Worm (Caenorhabditis elegans): Measurements from ENCODE around the gene str-238.
A peak's percentile ranks its signal among the peaks of the same experiment; 100 is the strongest.

The str-238 gene

DNA sequence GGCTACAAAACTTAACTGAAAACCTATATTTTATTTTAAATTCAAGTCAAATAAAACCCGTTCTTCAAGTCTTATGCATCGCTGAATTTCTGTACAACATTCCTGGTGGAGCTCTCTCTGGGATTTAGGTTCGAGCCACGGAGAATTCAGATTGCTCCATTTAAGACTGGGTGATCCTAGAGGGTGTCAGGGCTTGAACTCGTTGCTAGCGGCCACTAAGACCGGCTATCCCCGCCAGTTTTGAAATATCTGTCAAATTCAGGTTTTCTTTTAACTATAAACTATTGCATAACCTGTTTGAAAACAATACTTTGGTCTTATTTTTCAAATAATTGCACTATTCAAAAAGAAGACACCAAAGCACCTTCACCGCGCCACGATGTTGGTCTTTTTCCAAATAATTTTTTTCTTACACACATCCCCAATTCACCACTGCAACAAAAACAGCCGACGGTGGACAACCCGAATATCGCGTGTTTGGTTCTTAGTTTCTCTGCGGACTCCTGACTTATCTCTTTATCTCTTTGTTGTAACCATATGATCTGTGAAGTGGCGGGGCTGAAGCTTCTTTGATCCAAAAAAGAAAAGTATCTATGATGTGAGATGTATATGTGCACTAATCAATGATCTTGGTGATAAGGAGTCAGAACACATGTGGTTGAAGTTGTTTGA lies 35.9 kb upstream of the str-238 start (continued):
- TF ChIP-seq nhr-6 (tag; optimal IDR thresholded peaks at IDR 0.05) (no peak), hmg-1.1 (GFP tag; IDR thresholded peaks at IDR 0.05) (0 out of 2 replicates have a peak, but pooled peaks have one; percentile 26), jun-1 (tag; optimal IDR thresholded peaks at IDR 0.05) (no peak), madf-5 (GFP tag; IDR thresholded peaks at IDR 0.05) (no peak), ztf-11 (tag; optimal IDR thresholded peaks at IDR 0.05) (no peak), T26A8.4 (GFP tag; IDR thresholded peaks at IDR 0.05) (peak; percentile 39; the same call in 1 of the 2 replicates), ceh-28 (tag; optimal IDR thresholded peaks at IDR 0.05) (no peak), snpc-4 (tag; optimal IDR thresholded peaks at IDR 0.05) (no peak), lin-39 (tag; optimal IDR thresholded peaks at IDR 0.05) (no peak), duxl-1 (tag; optimal IDR thresholded peaks at IDR 0.05; ENCODE audit: poor library complexity) (no peak), nhr-77 (tag; optimal IDR thresholded peaks at IDR 0.05) (peak; percentile 64), egl-43 (GFP tag; IDR thresholded peaks at IDR 0.05) (0 out of 2 replicates have a peak, but pooled peaks have one; percentile 4), fos-1 (tag; optimal IDR thresholded peaks at IDR 0.05) (no peak), lin-1 (GFP tag; IDR thresholded peaks at IDR 0.05) (no peak), unc-130 (GFP tag; optimal IDR thresholded peaks at IDR 0.05) (no peak), hlh-30 (tag; optimal IDR thresholded peaks at IDR 0.05; ENCODE audit: insufficient read depth) (peak; percentile 91), ctbp-1 (GFP tag; IDR thresholded peaks at IDR 0.05) (0 out of 2 replicates have a peak, but pooled peaks have one; percentile 5), F44E2.7 (GFP tag; IDR thresholded peaks at IDR 0.05) (no peak), dmd-8 (GFP tag; IDR thresholded peaks at IDR 0.05) (no peak), saeg-2 (GFP tag; IDR thresholded peaks at IDR 0.05) (no peak), pha-4 (GFP tag; IDR thresholded peaks at IDR 0.05) (0 out of 2 replicates have a peak, but pooled peaks have one; percentile 14), pha-4 (tag; optimal IDR thresholded peaks at IDR 0.05) (no peak), F49E8.2 (tag; optimal IDR thresholded peaks at IDR 0.05; ENCODE audit: borderline replicate concordance) (no peak), zip-2 (tag; optimal IDR thresholded peaks at IDR 0.05) (peak; percentile 15), lin-15B (tag; optimal IDR thresholded peaks at IDR 0.05) (no peak), nhr-42 (GFP tag; IDR thresholded peaks at IDR 0.05) (no peak), dpl-1 (GFP tag; optimal IDR thresholded peaks at IDR 0.05) (no peak), pqm-1 (tag; optimal IDR thresholded peaks at IDR 0.05) (no peak), egl-27 (tag; optimal IDR thresholded peaks at IDR 0.05) (no peak), daf-16 (GFP tag; optimal IDR thresholded peaks at IDR 0.05) (peak in 1 of 2 experiments; percentile 62), daf-16 (tag; optimal IDR thresholded peaks at IDR 0.05) (peak; percentile 56), nhr-237 (tag; optimal IDR thresholded peaks at IDR 0.05) (no peak), nhr-11 (tag; optimal IDR thresholded peaks at IDR 0.05) (peak; percentile 69), aha-1 (tag) (peak; percentile 98), set-16 (GFP tag; IDR thresholded peaks at IDR 0.05) (no peak), mep-1 (tag; optimal IDR thresholded peaks at IDR 0.05) (peak; percentile 61), spr-1 (tag; optimal IDR thresholded peaks at IDR 0.05) (peak; percentile 57), gei-8 (GFP tag; optimal IDR thresholded peaks at IDR 0.05) (no peak), nhr-41 (GFP tag; IDR thresholded peaks at IDR 0.05) (no peak), mes-2 (tag; optimal IDR thresholded peaks at IDR 0.05; ENCODE audit: poor library complexity, severe bottlenecking) (no peak), zag-1 (tag; optimal IDR thresholded peaks at IDR 0.05) (no peak), ceh-62 (tag; optimal IDR thresholded peaks at IDR 0.05) (no peak), daf-19 (GFP tag; conservative IDR thresholded peaks at IDR 0.05) (no peak), attf-4 (tag; optimal IDR thresholded peaks at IDR 0.05) (no peak), arid-1 (GFP tag; conservative IDR thresholded peaks at IDR 0.05) (no peak), tra-1 (GFP tag; IDR thresholded peaks at IDR 0.05) (no peak), Y48G9A.11 (GFP tag; IDR thresholded peaks at IDR 0.05) (0 out of 2 replicates have a peak, but pooled peaks have one; percentile 10), tag-97 (GFP tag; IDR thresholded peaks at IDR 0.05) (no peak), mdl-1 (tag; optimal IDR thresholded peaks at IDR 0.05) (peak; percentile 26 to 81), T20F7.1 (GFP tag; optimal IDR thresholded peaks at IDR 0.05) (peak; percentile 23), dve-1 (tag; optimal IDR thresholded peaks at IDR 0.05; ENCODE audit: insufficient read depth) (peak; percentile 96)
